Fruit fly (Drosophila melanogaster) whole organism, prepupa: Measurements from ENCODE around the gene cup.
A peak's percentile ranks its signal among the peaks of the same experiment; 100 is the strongest.

Experiments
- CG11294 ChIP-seq: fragments of 200-800 bp; sonication (Bioruptor generic); IDR thresholded peaks from 2 replicates; pipeline ENCODE4 v1.3.6; 2022; ENCODE audit warnings: missing biosample characterization, missing genetic modification characterization
- CG1621 ChIP-seq: fragments of 200-800 bp; sonication (Bioruptor generic); optimal IDR thresholded peaks from 3 replicates; lab custom pipeline; 2018; ENCODE audit warnings: missing biosample characterization, mild to moderate bottlenecking, missing genetic modification characterization
- CG3032 ChIP-seq: fragments of 200-800 bp; optimal IDR thresholded peaks from 2 replicates; lab custom pipeline; 2019; ENCODE audit warnings: missing biosample characterization, mild to moderate bottlenecking, missing genetic modification characterization, moderate library complexity
- CG34406 ChIP-seq: fragments of 200-800 bp; sonication (Bioruptor generic); optimal IDR thresholded peaks from 3 replicates; lab custom pipeline; 2016; ENCODE audit warnings: missing biosample characterization, missing genetic modification characterization
- CG3919 ChIP-seq: fragments of 200-800 bp; sonication (Bioruptor generic); optimal IDR thresholded peaks from 3 replicates; lab custom pipeline; 2016; ENCODE audit warnings: missing biosample characterization, missing genetic modification characterization
- CG4318 ChIP-seq: fragments of 200-800 bp; sonication (Bioruptor generic); optimal IDR thresholded peaks from 3 replicates; lab custom pipeline; 2017; ENCODE audit warnings: missing biosample characterization, mild to moderate bottlenecking, missing genetic modification characterization
- CG6808 ChIP-seq: fragments of 200-800 bp; sonication (Bioruptor generic); optimal IDR thresholded peaks from 3 replicates; lab custom pipeline; 2017; ENCODE audit warnings: missing biosample characterization, missing genetic modification characterization, mild to moderate bottlenecking, moderate library complexity, missing genetic modification reagents
- CG7368 ChIP-seq: fragments of 200-800 bp; sonication (Bioruptor generic); optimal IDR thresholded peaks from 3 replicates; lab custom pipeline; 2016; ENCODE audit warnings: missing biosample characterization, missing genetic modification characterization
- CG8319 ChIP-seq: fragments of 200-800 bp; sonication (Bioruptor generic); optimal IDR thresholded peaks from 3 replicates; lab custom pipeline; 2016; ENCODE audit warnings: missing biosample characterization, missing genetic modification characterization
- CG9139 ChIP-seq: fragments of 200-800 bp; sonication (Bioruptor generic); optimal IDR thresholded peaks from 3 replicates; lab custom pipeline; 2017; ENCODE audit warnings: missing biosample characterization, mild to moderate bottlenecking, missing genetic modification characterization
- Eip75B ChIP-seq: fragments of 200-800 bp; sonication (Bioruptor generic); optimal IDR thresholded peaks from 3 replicates; lab custom pipeline; 2016; ENCODE audit warnings: missing biosample characterization, missing genetic modification characterization
- Eip78C ChIP-seq: fragments of 200-800 bp; sonication (Bioruptor generic); peaks from one replicate; lab custom pipeline; 2016; ENCODE audit warnings: missing biosample characterization, missing genetic modification characterization
- Eip93F ChIP-seq: fragments of 200-800 bp; sonication (Bioruptor generic); optimal IDR thresholded peaks from 2 replicates; lab custom pipeline; 2016; ENCODE audit warnings: missing biosample characterization, mild to moderate bottlenecking, missing genetic modification characterization
- Ets21C ChIP-seq: fragments of 200-800 bp; sonication (Bioruptor generic); optimal IDR thresholded peaks from 3 replicates; lab custom pipeline; 2016; ENCODE audit warnings: missing biosample characterization, missing genetic modification characterization
- Ets96B ChIP-seq: fragments of 200-800 bp; optimal IDR thresholded peaks from 2 replicates; lab custom pipeline; 2019; ENCODE audit warnings: missing biosample characterization, mild to moderate bottlenecking, missing genetic modification characterization, moderate library complexity
- Hr38 ChIP-seq: sonication (Bioruptor generic); optimal IDR thresholded peaks from 2 replicates; lab custom pipeline; 2016; ENCODE audit warnings: missing biosample characterization, missing genetic modification characterization
- Hr39 ChIP-seq: fragments of 200-800 bp; sonication (Bioruptor generic); optimal IDR thresholded peaks from 2 replicates; lab custom pipeline; 2016; ENCODE audit warnings: missing biosample characterization, missing genetic modification characterization
- Met ChIP-seq: fragments of 200-800 bp; sonication (Bioruptor generic); optimal IDR thresholded peaks from 3 replicates; lab custom pipeline; 2016; ENCODE audit warnings: missing biosample characterization, missing genetic modification characterization
- Sox14 ChIP-seq: fragments of 200-800 bp; sonication (Bioruptor generic); optimal IDR thresholded peaks from 3 replicates; lab custom pipeline; 2016; ENCODE audit warnings: missing biosample characterization, missing genetic modification characterization
- cyc ChIP-seq: fragments of 200-800 bp; sonication (Bioruptor generic); optimal IDR thresholded peaks from 3 replicates; lab custom pipeline; 2016; ENCODE audit warnings: missing biosample characterization, missing genetic modification characterization
- dac ChIP-seq: fragments of 200-800 bp; sonication (Bioruptor generic); optimal IDR thresholded peaks from 2 replicates; lab custom pipeline; 2017; ENCODE audit warnings: missing biosample characterization, mild to moderate bottlenecking, missing genetic modification characterization
- eg ChIP-seq: fragments of 200-800 bp; sonication (Bioruptor generic); IDR thresholded peaks from 3 replicates; pipeline ENCODE4 v1.3.6; 2022; ENCODE audit warnings: missing biosample characterization, missing genetic modification characterization
- esn ChIP-seq: fragments of 200-800 bp; sonication (Bioruptor generic); optimal IDR thresholded peaks from 2 replicates; lab custom pipeline; 2016; ENCODE audit warnings: missing biosample characterization, mild to moderate bottlenecking, missing genetic modification characterization, moderate library complexity
- fkh ChIP-seq: fragments of 200-800 bp; sonication (Bioruptor generic); optimal IDR thresholded peaks from 3 replicates; lab custom pipeline; 2017; ENCODE audit warnings: missing biosample characterization, mild to moderate bottlenecking, missing genetic modification characterization, moderate library complexity
- lz ChIP-seq: fragments of 200-800 bp; sonication (Bioruptor generic); optimal IDR thresholded peaks from 3 replicates; lab custom pipeline; 2016; ENCODE audit warnings: missing biosample characterization, missing genetic modification characterization
- salr ChIP-seq, 2 experiments: fragments of 200-800 bp; sonication (Bioruptor generic); optimal IDR thresholded peaks; 3 replicates each; lab custom pipeline; 2016 to 2018; ENCODE audit warnings: missing biosample characterization in 2 of 2, missing genetic modification characterization in 2 of 2, mild to moderate bottlenecking in 1 of 2
- spab ChIP-seq: fragments of 200-800 bp; sonication (Bioruptor generic); optimal IDR thresholded peaks from 2 replicates; lab custom pipeline; 2017; ENCODE audit warnings: missing biosample characterization, mild to moderate bottlenecking, missing genetic modification characterization, missing genetic modification reagents
- svp ChIP-seq: fragments of 200-800 bp; sonication (Bioruptor generic); peaks from one replicate; lab custom pipeline; 2016; ENCODE audit warnings: missing biosample characterization, missing genetic modification characterization
- vri ChIP-seq: fragments of 200-800 bp; sonication (Bioruptor generic); optimal IDR thresholded peaks from 3 replicates; lab custom pipeline; 2016; ENCODE audit warnings: missing biosample characterization, mild to moderate bottlenecking, missing genetic modification characterization

cup gene

DNA sequence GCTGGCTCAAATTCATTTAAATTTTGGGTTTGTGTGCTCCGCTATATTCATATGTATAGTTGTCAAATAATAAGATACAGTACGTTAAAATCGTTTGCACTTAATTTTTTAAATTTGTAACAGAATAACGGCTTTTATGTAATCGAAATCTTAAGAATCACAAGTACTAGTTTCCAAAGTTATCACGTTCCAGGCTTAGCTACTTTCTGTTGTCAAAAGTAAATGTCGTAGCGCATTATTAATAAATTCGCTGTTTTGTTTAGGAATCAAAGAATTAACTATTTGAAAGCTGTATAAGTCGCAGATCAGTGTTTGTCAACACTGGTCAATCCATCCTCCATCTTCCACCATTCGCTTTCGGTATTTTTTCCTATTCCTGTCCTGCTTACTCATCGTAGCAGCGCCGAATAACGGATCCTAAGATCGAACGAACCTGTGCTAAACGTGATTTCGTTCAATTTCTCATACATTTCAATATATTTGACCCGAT is at the start of gene cup, which contains the start of the genes CG13771 and CG34310:
Gene cup (plus strand): TSS at position 103 of the 490 bp plus-strand sequence.
Gene CG13771 (minus strand): TSS at position 51 of the 490 bp plus-strand sequence.
Gene CG34310 (plus strand): TSS at position 103 of the 490 bp plus-strand sequence.
- TF ChIP-seq Eip78C: peak; percentile 54
- TF ChIP-seq vri (GFP tag; lab: Kevin White, UChicago): no peak

DNA sequence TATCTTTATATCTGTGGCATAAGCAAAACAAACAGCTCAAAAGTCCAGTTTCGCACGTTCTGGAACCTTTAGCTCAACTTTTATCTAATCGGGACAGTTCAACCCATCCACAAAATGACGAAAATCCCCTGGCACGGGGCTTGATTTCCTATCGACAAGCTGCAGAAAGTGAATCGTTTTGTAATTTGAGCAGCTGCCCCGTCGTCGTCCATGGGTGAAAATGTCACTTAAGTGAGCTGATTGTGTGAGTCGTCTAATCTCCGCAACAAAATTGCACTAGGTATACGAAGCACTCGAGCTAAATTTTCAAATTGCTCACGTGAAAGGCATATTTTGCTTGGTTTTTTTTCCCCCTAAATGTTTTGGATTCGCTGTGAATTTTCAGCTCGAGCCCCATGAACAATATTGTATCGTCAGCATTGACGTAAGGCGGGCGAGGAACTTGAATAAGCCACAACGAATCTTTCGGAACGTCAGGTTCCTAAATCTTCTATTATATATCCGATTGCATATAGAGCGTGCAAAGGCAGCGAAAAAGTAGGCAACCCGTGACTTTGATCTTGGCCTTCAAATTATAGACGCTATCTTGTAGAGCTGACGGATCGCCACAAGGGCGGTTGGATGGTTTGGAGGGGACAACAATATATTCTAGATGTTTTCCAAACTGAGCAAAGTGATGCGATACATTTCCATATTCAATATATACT is 49.1 kb upstream of the cup start:
- no peak for TF ChIP-seq Hr38 (GFP tag; lab: Kevin White, UChicago)
- no peak for TF ChIP-seq salr (GFP tag; optimal IDR thresholded peaks at IDR 0.05; lab: Kevin White, UChicago)
- peak; percentile 36 for TF ChIP-seq svp (GFP tag; lab: Kevin White, UChicago)
- no peak for TF ChIP-seq esn
- no peak for TF ChIP-seq CG4318
- TF ChIP-seq CG11294 (GFP tag; lab: Robert Waterston, UW): no peak
- no peak for TF ChIP-seq spab (GFP tag; lab: Kevin White, UChicago)
- TF ChIP-seq CG6808 (GFP tag; lab: Kevin White, UChicago): no peak

DNA sequence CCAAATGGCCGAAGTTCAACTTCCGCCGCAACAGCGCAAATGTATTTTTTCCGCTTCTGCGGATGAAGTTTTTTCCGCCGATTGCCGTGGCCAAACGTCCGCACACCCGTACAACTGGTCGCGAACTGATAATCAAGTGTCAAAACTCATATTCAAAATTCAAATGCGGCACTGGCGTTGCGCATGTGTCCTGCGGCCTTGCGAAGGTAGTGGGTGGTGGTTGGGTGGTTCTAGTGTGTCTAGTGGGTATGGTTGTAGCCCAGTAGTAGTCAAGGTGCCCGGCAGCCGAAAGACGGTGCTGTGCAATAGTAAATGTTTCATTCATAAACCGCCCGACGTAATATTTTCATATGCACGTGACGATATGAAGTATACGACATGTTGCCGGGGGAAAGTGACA is 41.9 kb upstream of the cup start, which contains the start of gene DIP-iota:
Gene DIP-iota (minus strand): TSS at position 101 of the 400 bp plus-strand sequence.
- TF ChIP-seq eg (no peak), Hr39 (GFP tag; lab: Kevin White, UChicago) (no peak), CG8319 (GFP tag; lab: Kevin White, UChicago) (no peak), CG3032 (tag; lab: Kevin White, UChicago) (no peak), Ets21C (GFP tag; lab: Kevin White, UChicago) (no peak), CG9139 (GFP tag; lab: Kevin White, UChicago) (no peak), Ets96B (tag; lab: Kevin White, UChicago) (no peak), CG11294 (GFP tag; lab: Robert Waterston, UW) (no peak), Eip75B (no peak), cyc (GFP tag; lab: Kevin White, UChicago) (no peak), esn (no peak), CG34406 (GFP tag; lab: Kevin White, UChicago) (no peak), CG7368 (GFP tag; lab: Kevin White, UChicago) (no peak)

DNA sequence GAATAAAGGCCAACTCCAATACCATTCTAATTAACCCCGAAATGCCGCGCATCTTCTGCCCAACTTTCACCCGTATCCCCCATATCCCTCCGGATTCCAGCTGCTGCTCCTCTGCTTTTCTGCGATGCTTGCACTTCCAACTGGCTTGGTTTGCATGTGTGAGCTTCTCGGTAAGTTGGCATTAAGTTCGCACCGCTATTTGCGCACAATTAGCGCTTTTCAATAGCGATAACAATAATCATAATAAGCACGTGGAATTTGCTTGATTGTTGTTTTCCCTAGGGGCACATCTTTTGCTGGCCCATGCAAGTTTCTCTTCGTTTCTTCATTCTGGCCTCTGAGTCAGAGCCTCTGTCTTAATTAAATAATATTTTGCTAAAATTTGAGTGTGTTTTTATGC is 41.4 kb upstream of the cup start:
- TF ChIP-seq CG9139 (GFP tag; lab: Kevin White, UChicago): no peak

DNA sequence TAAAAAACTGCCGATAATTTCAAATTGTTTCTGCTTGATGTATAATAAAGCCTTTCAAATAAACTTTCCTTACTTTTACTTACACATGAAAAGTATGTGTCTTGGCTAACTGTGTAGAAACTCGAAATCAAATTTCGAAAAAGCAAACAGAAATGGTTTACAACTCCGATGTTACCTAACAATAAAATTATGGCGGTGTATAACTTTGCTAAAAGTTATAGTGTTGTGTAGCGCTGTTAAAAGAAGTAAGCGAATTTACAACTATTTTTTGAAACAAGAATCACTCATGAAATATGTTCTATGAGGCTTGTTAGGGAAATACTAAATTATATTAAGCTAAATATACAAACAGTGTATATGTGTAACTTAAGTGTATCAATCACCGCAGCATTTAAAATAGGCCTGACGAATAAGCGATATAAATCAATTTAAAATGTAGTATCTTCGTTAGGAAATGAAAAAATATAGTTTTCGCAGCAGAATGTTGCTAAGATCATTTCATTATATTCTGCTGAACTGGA is 40.8 kb upstream of the cup start, which contains the start of gene CG34345:
Gene CG34345 (plus strand): TSS at position 471 of the 521 bp plus-strand sequence.
- TF ChIP-seq vri (GFP tag; lab: Kevin White, UChicago) (peak; percentile 72), eg (no peak)

DNA sequence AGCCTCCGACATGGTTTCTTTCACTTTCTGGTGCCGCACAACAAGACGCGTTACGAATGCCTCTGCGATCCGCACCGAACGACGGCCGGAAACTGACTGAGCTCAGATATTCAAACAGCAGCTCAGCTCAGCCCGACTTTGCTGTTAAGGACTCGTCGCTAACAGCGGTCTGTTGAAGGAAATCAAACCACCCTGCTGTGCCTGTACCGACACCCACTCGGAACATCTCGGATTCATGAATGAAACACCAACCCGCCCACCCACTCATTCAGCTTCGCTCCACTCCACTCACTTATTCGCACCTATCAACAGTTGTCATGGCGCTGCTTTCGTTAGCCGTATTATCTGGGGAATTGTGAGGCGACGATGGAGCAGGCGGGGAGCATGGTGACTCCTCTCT is 31.2 kb upstream of the cup start, which contains the start of gene Oatp26F:
Gene Oatp26F (minus strand): TSS at position 101 of the 400 bp plus-strand sequence.
- no peak for TF ChIP-seq dac (GFP tag; lab: Kevin White, UChicago)
- TF ChIP-seq Sox14: no peak
- TF ChIP-seq svp (GFP tag; lab: Kevin White, UChicago): peak; percentile 12
- no peak for TF ChIP-seq lz (GFP tag; lab: Kevin White, UChicago)

DNA sequence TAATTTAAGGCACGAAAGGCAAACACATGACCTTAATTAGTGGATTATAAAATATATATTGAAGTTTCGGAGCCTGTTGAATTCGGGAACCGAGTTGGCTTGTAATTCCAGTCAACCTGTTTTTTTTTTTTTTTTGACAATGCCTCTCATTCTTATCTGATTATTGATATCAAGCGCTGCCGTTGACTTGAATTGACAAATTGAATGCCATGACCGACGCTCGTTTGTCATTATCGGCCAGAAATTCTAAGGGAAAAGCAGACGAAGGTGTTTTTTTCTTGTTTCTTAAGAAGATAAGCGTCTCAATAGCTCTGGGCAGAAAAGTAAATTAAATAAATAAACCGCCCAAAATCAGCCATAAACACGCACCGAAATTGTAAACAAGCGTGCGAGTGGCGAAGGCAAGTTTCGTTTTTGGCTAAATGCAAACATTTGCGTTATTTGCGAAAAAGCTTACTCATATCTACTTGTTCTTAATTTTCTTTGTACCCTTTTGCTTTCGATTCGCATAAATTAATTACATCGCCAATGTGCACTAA is 20.2 kb upstream of the cup start:
- TF ChIP-seq fkh (GFP tag; lab: Kevin White, UChicago) (peak; percentile 81), CG3919 (GFP tag; lab: Kevin White, UChicago) (no peak), Eip93F (peak; percentile 14), Met (no peak), esn (peak; percentile 9), svp (GFP tag; lab: Kevin White, UChicago) (peak; percentile 42), CG1621 (tag; lab: Kevin White, UChicago) (no peak), vri (GFP tag; lab: Kevin White, UChicago) (peak; percentile 39)
